Worm (Caenorhabditis elegans): ENCODE measurements around the gene F12D9.2.

- TF ChIP-seq elt-1 (tag; optimal IDR thresholded peaks at IDR 0.05) (no peak), tbx-2 (tag; optimal IDR thresholded peaks at IDR 0.05) (no peak)
Measured at ce11 chrX:8672760-8673159, 25.9 kb upstream of the F12D9.2 start, which contains the start of the genes K09E2.2 and K09E2.3.
